Fruit fly (Drosophila melanogaster) whole organism: ENCODE measurements around the gene CG13857.

Experiments
- CG8478 ChIP-seq: fragments of >200 bp; optimal IDR thresholded peaks from 2 replicates; lab custom pipeline; 2018; ENCODE audit warnings: inconsistent platforms
- Dll ChIP-seq: fragments of >200 bp; optimal IDR thresholded peaks from 2 replicates; lab custom pipeline; 2017
- EcR ChIP-seq, 2 experiments: fragments of >200 bp; optimal IDR thresholded peaks; 2 replicates each; lab custom pipeline; 2017; ENCODE audit warnings: missing biosample characterization in 2 of 2, missing genetic modification characterization in 2 of 2, missing genetic modification reagents in 2 of 2
- pan ChIP-seq: fragments of >200 bp; optimal IDR thresholded peaks from 2 replicates; lab custom pipeline; 2017
- psq ChIP-seq: fragments of >200 bp; optimal IDR thresholded peaks from 2 replicates; lab custom pipeline; 2017
- usp ChIP-seq: fragments of >200 bp; optimal IDR thresholded peaks from 2 replicates; lab custom pipeline; 2017; ENCODE audit warnings: missing biosample characterization, missing genetic modification characterization, mixed read lengths

The CG13857 gene

DNA sequence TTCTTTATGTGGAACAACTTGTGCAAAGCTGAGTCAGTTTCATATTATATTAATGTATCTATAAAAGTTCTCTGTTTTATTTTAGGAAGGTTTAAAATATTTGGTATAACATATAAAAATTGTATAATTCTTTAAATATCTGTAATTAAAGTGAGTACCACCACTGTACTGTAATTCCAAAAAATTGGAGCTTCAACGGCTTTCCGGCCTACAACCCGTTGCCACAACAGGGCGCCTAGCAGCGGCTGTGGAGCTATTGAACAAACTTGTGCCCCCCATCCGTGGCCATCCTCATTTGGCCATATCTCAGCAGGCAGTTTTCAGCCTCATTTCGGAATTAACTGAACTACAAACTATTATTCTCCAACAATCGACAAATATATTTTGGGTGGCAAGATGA lies 11.7 kb upstream of the CG13857 start, which contains the start of gene CG13855:
Gene CG13855, plus strand, starts transcription at position 301 of the 400 bp plus-strand sequence.
- TF ChIP-seq psq (lab: Kevin White, UChicago) (no peak), usp (GFP tag; lab: Kevin White, UChicago) (no peak), Dll (lab: Kevin White, UChicago) (no peak), pan (lab: Kevin White, UChicago) (no peak), CG8478 (lab: Kevin White, UChicago) (no peak), EcR (GFP tag; optimal IDR thresholded peaks at IDR 0.05; lab: Kevin White, UChicago) (no peak)

DNA sequence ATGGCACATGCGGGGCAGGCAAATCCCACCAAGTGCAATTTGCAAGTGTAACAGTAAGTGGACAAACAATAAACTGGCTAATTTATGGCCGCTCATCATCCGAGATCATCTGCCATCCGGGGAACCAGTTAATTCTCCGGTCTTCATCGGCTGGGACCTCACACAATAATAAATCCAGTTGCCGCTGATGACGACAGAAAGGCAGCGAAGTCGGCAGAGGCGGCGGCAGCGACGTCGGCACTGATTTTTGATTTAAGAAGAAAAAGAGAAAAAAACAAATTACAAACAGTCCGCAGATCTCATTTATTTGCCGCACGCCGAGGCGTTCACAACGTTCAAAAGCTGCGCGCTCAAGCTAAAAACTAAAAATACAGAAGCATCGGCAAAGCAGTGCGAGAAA lies 8.5 kb upstream of the CG13857 start, which contains the start of gene CG13856:
Gene CG13856, plus strand, starts transcription at position 301 of the 400 bp plus-strand sequence.
- TF ChIP-seq pan (lab: Kevin White, UChicago) = no peak
- TF ChIP-seq usp (GFP tag; lab: Kevin White, UChicago) = no peak

DNA sequence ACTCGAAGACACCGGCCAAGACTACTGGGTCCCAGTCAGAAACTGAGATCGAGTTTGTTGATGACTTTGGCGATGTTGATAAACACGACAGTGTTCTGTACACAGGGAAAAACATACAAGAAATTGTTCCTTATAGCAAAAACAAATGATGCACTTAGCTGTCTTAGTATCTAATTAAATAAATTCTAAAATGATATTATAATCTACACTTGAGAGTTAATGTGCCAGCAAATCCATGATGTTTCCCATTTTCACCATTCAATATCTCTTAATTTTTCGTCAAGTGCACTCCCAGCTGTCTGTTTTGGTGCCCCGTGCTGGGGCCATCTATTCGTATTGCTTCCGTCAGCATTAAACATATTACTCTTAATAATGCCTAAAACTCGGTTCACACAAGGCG lies 6.3 kb upstream of the CG13857 start:
- TF ChIP-seq pan (lab: Kevin White, UChicago) (no peak), EcR (GFP tag; optimal IDR thresholded peaks at IDR 0.05; lab: Kevin White, UChicago) (no peak), psq (lab: Kevin White, UChicago) (no peak), usp (GFP tag; lab: Kevin White, UChicago) (no peak), CG8478 (lab: Kevin White, UChicago) (no peak), Dll (lab: Kevin White, UChicago) (no peak)

DNA sequence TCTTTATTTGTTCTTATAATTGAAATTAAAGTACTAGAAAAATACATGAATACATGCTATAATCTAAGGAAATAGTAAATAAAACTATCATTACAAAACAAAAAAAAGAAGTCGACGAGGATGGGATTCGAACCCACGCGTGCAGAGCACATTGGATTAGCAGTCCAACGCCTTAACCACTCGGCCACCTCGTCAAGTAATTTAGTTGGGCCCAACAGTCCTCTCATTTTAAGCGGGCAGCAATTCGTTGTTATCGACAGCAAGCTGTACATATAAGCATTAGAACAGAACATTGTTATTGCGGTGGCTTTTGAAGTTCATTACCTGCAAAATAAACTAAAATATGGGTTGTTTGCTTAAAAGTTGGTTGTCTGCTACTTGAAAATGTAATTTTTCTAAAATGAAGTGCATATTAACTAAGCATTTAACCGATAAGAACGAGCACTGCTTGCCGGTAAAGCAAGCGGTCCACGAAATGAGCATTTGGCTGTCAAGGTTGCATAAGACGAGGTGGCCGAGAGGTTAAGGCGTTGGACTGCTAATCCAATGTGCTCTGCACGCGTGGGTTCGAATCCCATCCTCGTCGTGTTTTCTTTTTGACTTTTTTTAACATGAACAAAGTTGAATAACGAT lies 3.3 kb upstream of the CG13857 start:
- TF ChIP-seq usp (GFP tag; lab: Kevin White, UChicago) (no peak), CG8478 (lab: Kevin White, UChicago) (peak; percentile 44)

DNA sequence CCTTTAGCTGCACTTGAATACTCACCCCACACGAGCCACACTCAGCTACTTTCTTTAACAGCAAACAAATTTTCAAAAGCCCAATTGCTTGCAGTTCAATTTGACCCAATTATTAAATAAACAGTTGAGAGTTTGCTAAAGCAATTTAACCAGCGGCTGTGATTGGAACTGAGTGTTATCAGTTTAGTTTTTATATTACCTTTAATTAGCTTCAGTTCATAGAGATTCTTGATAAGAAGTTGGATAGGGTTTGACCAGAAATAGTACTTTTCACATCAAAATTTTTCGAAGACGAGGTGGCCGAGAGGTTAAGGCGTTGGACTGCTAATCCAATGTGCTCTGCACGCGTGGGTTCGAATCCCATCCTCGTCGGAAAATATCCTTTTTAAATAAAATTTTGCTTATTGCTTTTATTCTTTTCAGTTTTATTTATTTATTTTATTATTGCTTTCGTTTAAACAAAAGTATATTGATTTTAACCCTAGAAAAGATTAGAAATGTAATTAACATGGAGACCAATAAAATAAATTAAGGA lies 2.4 kb upstream of the CG13857 start:
- TF ChIP-seq EcR (GFP tag; optimal IDR thresholded peaks at IDR 0.05; lab: Kevin White, UChicago) = no peak
- no peak for TF ChIP-seq pan (lab: Kevin White, UChicago)
- TF ChIP-seq Dll (lab: Kevin White, UChicago) = no peak
- no peak for TF ChIP-seq usp (GFP tag; lab: Kevin White, UChicago)
- TF ChIP-seq CG8478 (lab: Kevin White, UChicago) = no peak
- TF ChIP-seq psq (lab: Kevin White, UChicago) = no peak

DNA sequence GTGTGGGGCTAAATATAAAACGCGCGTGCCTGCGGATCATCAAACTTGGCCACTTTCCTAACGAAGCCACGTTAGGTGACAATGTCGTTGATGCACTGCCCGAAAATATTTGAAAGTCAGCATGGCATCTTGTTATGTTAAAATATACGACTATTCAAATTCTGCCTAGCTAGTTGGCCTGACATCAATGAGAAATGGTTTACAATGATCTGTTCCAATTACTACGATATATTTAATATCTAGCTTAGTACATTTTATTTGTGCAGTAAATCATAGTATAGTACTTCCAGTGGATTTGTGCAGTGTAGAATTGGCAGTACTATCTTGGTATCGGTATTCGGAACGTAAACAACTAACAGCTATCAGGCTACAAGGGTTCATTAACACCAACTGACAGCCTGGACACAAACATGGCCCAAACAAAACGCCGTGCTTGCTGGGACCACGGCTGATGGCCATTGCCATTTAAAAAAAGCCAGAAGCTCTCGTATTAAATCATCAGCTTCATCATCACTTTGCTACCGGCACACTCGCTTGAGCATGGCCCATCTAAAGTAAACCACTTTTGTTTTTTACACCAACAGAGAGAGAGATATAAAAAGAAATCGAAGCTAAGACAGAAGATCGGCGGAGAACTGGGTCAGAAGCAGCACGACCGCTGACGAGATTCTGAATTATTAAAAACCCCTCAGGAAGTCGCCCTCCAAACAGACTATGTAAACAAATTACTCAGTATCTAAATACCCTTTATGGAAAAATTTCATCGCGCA lies 1.7 kb upstream of the CG13857 start:
- TF ChIP-seq psq (lab: Kevin White, UChicago) (no peak), EcR (GFP tag; optimal IDR thresholded peaks at IDR 0.05; lab: Kevin White, UChicago) (no peak), pan (lab: Kevin White, UChicago) (no peak)

DNA sequence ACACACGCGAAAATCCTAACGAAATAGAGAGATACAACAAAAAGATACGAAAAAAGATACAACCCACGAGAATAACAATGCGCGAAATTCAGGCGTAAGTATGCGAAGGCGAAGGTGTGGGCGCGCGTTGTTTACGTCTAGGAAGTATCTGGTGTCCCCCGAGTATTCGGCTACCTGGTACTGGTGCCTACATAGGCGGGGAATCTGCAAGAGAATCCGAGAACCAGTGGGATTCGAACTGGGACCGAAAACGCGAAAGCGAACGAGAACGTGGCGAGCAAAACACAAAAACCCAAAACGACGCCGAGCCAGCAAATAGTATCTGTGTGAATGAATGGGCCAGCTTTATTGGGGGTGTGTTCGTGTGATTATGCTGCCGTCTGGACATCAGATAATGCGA lies 3.8 kb downstream of the CG13857 start:
- TF ChIP-seq pan (lab: Kevin White, UChicago) = no peak
- no peak for TF ChIP-seq usp (GFP tag; lab: Kevin White, UChicago)
- no peak for TF ChIP-seq EcR (GFP tag; optimal IDR thresholded peaks at IDR 0.05; lab: Kevin White, UChicago)
- TF ChIP-seq Dll (lab: Kevin White, UChicago) = no peak
- no peak for TF ChIP-seq psq (lab: Kevin White, UChicago)
- TF ChIP-seq CG8478 (lab: Kevin White, UChicago) = no peak

DNA sequence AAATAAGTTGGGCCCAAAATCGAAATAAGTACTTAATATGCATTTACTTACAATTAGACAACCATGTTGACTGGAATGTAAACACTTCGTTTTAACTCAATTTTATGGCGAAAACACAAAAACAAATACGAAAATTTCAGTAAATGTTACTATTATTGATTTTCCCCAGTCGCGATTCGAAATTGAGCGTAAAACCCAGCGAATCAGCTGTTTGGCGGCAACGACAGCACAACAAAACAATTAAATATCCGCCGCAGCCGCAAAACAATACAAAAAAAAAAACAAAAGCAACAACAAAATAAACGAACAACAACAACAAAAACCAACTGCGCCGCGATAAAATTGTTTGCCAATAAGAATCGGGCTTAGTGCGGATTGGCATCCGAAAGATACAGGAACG lies 4.3 kb downstream of the CG13857 start, which contains the start of the genes CAH8 and CG7059:
Gene CAH8, minus strand, starts transcription at position 101 of the 400 bp plus-strand sequence.
Gene CG7059, plus strand, starts transcription at position 167 of the 400 bp plus-strand sequence.
- TF ChIP-seq Dll (lab: Kevin White, UChicago) (no peak), pan (lab: Kevin White, UChicago) (no peak)

DNA sequence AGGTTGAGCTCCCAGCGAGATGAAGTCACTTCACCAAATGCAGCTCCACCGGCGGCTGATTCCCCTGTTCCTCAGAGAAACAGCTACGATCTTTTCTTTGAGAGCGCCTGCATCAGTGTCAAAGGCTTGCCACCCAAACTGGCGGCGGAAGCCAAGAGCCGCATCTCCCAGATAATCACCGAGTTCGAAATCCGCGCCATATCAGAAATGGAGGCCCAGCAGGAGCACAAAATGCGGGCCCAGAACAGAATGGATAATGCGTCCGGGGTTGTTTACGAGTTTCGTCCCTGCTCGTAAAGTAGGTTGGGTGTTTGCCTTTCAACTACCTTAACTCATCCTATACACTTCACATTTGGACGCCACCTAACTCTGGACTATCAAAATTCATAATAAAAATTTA lies 12.2 kb downstream of the CG13857 start, which contains the start of gene Gpdh3:
Gene Gpdh3, plus strand, starts transcription at position 301 of the 400 bp plus-strand sequence.
- no peak for TF ChIP-seq psq (lab: Kevin White, UChicago)
- TF ChIP-seq pan (lab: Kevin White, UChicago) = no peak
- TF ChIP-seq CG8478 (lab: Kevin White, UChicago) = no peak
- TF ChIP-seq usp (GFP tag; lab: Kevin White, UChicago) = no peak
- TF ChIP-seq EcR (GFP tag; optimal IDR thresholded peaks at IDR 0.05; lab: Kevin White, UChicago) = no peak
- TF ChIP-seq Dll (lab: Kevin White, UChicago) = no peak

DNA sequence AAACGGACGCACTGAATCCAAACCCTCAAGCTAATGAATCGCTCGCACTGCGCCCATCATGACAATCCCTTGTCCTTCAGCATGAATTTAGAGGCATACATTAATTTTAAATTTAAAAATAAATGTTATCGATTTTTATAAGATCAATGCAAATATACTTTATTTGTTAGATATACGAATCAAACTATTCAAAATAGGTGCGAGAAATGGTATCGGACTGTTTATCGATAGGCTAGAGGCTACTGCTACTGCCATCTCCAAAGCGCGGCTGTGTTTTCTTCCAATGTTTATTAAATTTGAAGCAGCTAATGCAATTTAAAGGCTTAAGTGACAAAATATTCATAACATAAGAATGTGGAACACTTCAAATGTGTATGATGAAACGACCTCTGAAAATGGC lies 12.8 kb downstream of the CG13857 start, which contains the start of gene CG43342:
Gene CG43342, plus strand, starts transcription at position 264 of the 400 bp plus-strand sequence.
- TF ChIP-seq usp (GFP tag; lab: Kevin White, UChicago) (no peak), EcR (GFP tag; optimal IDR thresholded peaks at IDR 0.05; lab: Kevin White, UChicago) (no peak), CG8478 (lab: Kevin White, UChicago) (no peak), psq (lab: Kevin White, UChicago) (no peak), pan (lab: Kevin White, UChicago) (no peak), Dll (lab: Kevin White, UChicago) (no peak)

DNA sequence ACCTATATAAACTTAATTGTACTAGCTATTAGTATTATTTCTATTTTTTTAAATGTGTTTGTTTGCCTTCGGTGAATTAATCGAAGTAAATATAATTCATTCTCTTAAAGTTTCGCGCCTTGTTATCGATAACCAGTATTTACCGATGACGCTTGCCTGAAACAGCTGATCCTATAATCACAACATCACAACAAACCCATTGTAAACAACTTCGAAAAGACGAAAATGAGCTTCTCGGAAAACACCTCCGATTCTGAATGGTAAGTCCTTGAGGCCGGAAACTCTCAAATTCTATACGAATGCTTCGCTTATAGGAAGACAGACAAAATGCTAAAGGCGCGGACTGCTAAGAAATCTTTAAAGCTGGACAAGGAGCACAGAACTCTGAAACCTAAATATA lies 14.0 kb downstream of the CG13857 start, which contains the start of gene CG34149:
Gene CG34149, plus strand, starts transcription at position 187 of the 400 bp plus-strand sequence.
- TF ChIP-seq pan (lab: Kevin White, UChicago) (no peak), Dll (lab: Kevin White, UChicago) (no peak), psq (lab: Kevin White, UChicago) (no peak), CG8478 (lab: Kevin White, UChicago) (no peak), usp (GFP tag; lab: Kevin White, UChicago) (no peak), EcR (GFP tag; optimal IDR thresholded peaks at IDR 0.05; lab: Kevin White, UChicago) (no peak)
